Fruit fly (Drosophila melanogaster) whole organism, embryonic: ENCODE data around the gene Oscillin.
A peak's percentile ranks its signal among the peaks of the same experiment; 100 is the strongest.

ENCODE experiments used
- Antp ChIP-seq: fragments of 200-800 bp; sonication (Bioruptor generic); optimal IDR thresholded peaks from 3 replicates; lab custom pipeline; 2016; ENCODE audit warnings: missing biosample characterization, missing genetic modification characterization
- B-H1 ChIP-seq: fragments of 200-800 bp; sonication (Bioruptor generic); IDR thresholded peaks from 3 replicates; pipeline ENCODE4 v1.3.6; 2022; ENCODE audit warnings: missing biosample characterization, missing genetic modification characterization
- Bdp1 ChIP-seq: fragments of 200-800 bp; sonication (Bioruptor generic); optimal IDR thresholded peaks from 3 replicates; lab custom pipeline; 2016; ENCODE audit warnings: missing biosample characterization, missing genetic modification characterization
- CG10321 ChIP-seq: fragments of 200-800 bp; sonication (Bioruptor generic); IDR thresholded peaks from 2 replicates; pipeline ENCODE4 v1.3.6; 2022; ENCODE audit warnings: missing biosample characterization, missing genetic modification characterization
- CG12744 ChIP-seq: fragments of 200-800 bp; sonication (Bioruptor generic); optimal IDR thresholded peaks from 2 replicates; lab custom pipeline; 2016; ENCODE audit warnings: missing biosample characterization, missing genetic modification characterization
- CG13424 ChIP-seq: fragments of 200-800 bp; sonication (Bioruptor generic); optimal IDR thresholded peaks from 2 replicates; lab custom pipeline; 2019; ENCODE audit warnings: missing biosample characterization, mild to moderate bottlenecking, missing genetic modification characterization, moderate library complexity
- CG14014 ChIP-seq: fragments of 200-800 bp; sonication (Bioruptor generic); IDR thresholded peaks from 2 replicates; pipeline ENCODE4 v1.3.6; 2022; ENCODE audit warnings: missing biosample characterization, missing genetic modification characterization
- CG14050 ChIP-seq: fragments of 200-800 bp; sonication (Bioruptor generic); IDR thresholded peaks from 3 replicates; pipeline ENCODE4 v1.3.6; 2022; ENCODE audit warnings: missing biosample characterization, missing genetic modification characterization
- CG15073 ChIP-seq: fragments of 200-800 bp; sonication (Bioruptor generic); optimal IDR thresholded peaks from 2 replicates; lab custom pipeline; 2016; ENCODE audit warnings: missing biosample characterization, missing genetic modification characterization
- CG1647 ChIP-seq: fragments of 200-800 bp; sonication (Bioruptor generic); optimal IDR thresholded peaks from 3 replicates; lab custom pipeline; 2016; ENCODE audit warnings: missing biosample characterization, missing genetic modification characterization
- CG17829 ChIP-seq: fragments of 200-800 bp; optimal IDR thresholded peaks from 2 replicates; lab custom pipeline; 2019; ENCODE audit warnings: missing biosample characterization, mild to moderate bottlenecking, missing genetic modification characterization, moderate library complexity
- CG17912 ChIP-seq: fragments of 200-800 bp; sonication (Bioruptor generic); optimal IDR thresholded peaks from 2 replicates; lab custom pipeline; 2018; ENCODE audit warnings: missing biosample characterization, mild to moderate bottlenecking, missing genetic modification characterization
- CG30020 ChIP-seq: fragments of 200-800 bp; optimal IDR thresholded peaks from 2 replicates; lab custom pipeline; 2019; ENCODE audit warnings: missing biosample characterization, mild to moderate bottlenecking, missing genetic modification characterization, moderate library complexity
- CG30431 ChIP-seq: fragments of 200-800 bp; sonication (Bioruptor generic); optimal IDR thresholded peaks from 2 replicates; lab custom pipeline; 2017; ENCODE audit warnings: missing biosample characterization, missing genetic modification characterization
- CG3407 ChIP-seq: fragments of 200-800 bp; sonication (Bioruptor generic); optimal IDR thresholded peaks from 2 replicates; lab custom pipeline; 2018; ENCODE audit warnings: missing biosample characterization, mild to moderate bottlenecking, missing genetic modification characterization
- CG34376 ChIP-seq: fragments of 200-800 bp; sonication (Bioruptor generic); optimal IDR thresholded peaks from 2 replicates; lab custom pipeline; 2018; ENCODE audit warnings: missing biosample characterization, mild to moderate bottlenecking, missing genetic modification characterization
- CG4424 ChIP-seq: fragments of 200-800 bp; sonication (Bioruptor generic); optimal IDR thresholded peaks from 3 replicates; lab custom pipeline; 2016; ENCODE audit warnings: missing biosample characterization, missing genetic modification characterization
- CG6654 ChIP-seq: fragments of 200-800 bp; sonication (Bioruptor generic); optimal IDR thresholded peaks from 2 replicates; lab custom pipeline; 2017; ENCODE audit warnings: missing biosample characterization, mild to moderate bottlenecking, missing genetic modification characterization
- CG7839 ChIP-seq: fragments of 200-800 bp; sonication (Bioruptor generic); optimal IDR thresholded peaks from 3 replicates; lab custom pipeline; 2018; ENCODE audit warnings: missing biosample characterization, mild to moderate bottlenecking, missing genetic modification characterization, moderate library complexity
- CG7963 ChIP-seq: fragments of 200-800 bp; sonication (Bioruptor generic); IDR thresholded peaks from 3 replicates; pipeline ENCODE4 v1.3.6; 2022; ENCODE audit warnings: missing biosample characterization, missing genetic modification characterization; ENCODE audit not compliant: partially characterized antibody
- CG7987 ChIP-seq: fragments of 200-800 bp; sonication (Bioruptor generic); optimal IDR thresholded peaks from 2 replicates; lab custom pipeline; 2018; ENCODE audit warnings: missing biosample characterization, mild to moderate bottlenecking, missing genetic modification characterization, moderate library complexity
- CG9797 ChIP-seq: fragments of 200-800 bp; sonication (Bioruptor generic); optimal IDR thresholded peaks from 3 replicates; lab custom pipeline; 2018; ENCODE audit warnings: missing biosample characterization, mild to moderate bottlenecking, missing genetic modification characterization
- CTCF ChIP-seq: fragments of 200-800 bp; sonication (Bioruptor generic); optimal IDR thresholded peaks from 2 replicates; lab custom pipeline; 2017; ENCODE audit warnings: missing biosample characterization, mild to moderate bottlenecking, missing genetic modification characterization, moderate library complexity
- Fer3 ChIP-seq: fragments of 200-800 bp; sonication (Bioruptor generic); optimal IDR thresholded peaks from 2 replicates; lab custom pipeline; 2018; ENCODE audit warnings: missing biosample characterization, mild to moderate bottlenecking, missing genetic modification characterization, moderate library complexity
- HmgZ ChIP-seq: fragments of 200-800 bp; sonication (Bioruptor generic); optimal IDR thresholded peaks from 2 replicates; lab custom pipeline; 2018; ENCODE audit warnings: missing biosample characterization, mild to moderate bottlenecking, missing genetic modification characterization
- Meics ChIP-seq: fragments of 200-800 bp; sonication (Bioruptor generic); optimal IDR thresholded peaks from 2 replicates; lab custom pipeline; 2017; ENCODE audit warnings: missing biosample characterization, mild to moderate bottlenecking, missing genetic modification characterization
- NFAT ChIP-seq: fragments of 200-800 bp; sonication (Bioruptor generic); IDR thresholded peaks from 2 replicates; pipeline ENCODE4 v1.3.6; 2022; ENCODE audit warnings: missing biosample characterization, missing genetic modification characterization
- Neu2 ChIP-seq: fragments of 200-800 bp; sonication (Bioruptor generic); optimal IDR thresholded peaks from 3 replicates; lab custom pipeline; 2016; ENCODE audit warnings: missing biosample characterization, missing genetic modification characterization, borderline replicate concordance
- Scr ChIP-seq: fragments of 200-800 bp; sonication (Bioruptor generic); IDR thresholded peaks from 2 replicates; pipeline ENCODE4 v1.3.6; 2022; ENCODE audit warnings: missing biosample characterization, missing genetic modification characterization; ENCODE audit not compliant: partially characterized antibody
- Spps ChIP-seq: fragments of 200-800 bp; sonication (Bioruptor generic); optimal IDR thresholded peaks from 2 replicates; lab custom pipeline; 2018; ENCODE audit warnings: missing biosample characterization, mild to moderate bottlenecking, missing genetic modification characterization
- Sry-δ ChIP-seq: fragments of 200-800 bp; sonication (Bioruptor generic); optimal IDR thresholded peaks from 2 replicates; lab custom pipeline; 2016; ENCODE audit warnings: missing biosample characterization, missing genetic modification characterization
- Ssrp ChIP-seq: fragments of 200-800 bp; sonication (Bioruptor generic); optimal IDR thresholded peaks from 2 replicates; lab custom pipeline; 2018; ENCODE audit warnings: missing biosample characterization, mild to moderate bottlenecking, missing genetic modification characterization, moderate library complexity
- TFAM ChIP-seq: fragments of 200-800 bp; sonication (Bioruptor generic); optimal IDR thresholded peaks from 2 replicates; lab custom pipeline; 2017; ENCODE audit warnings: missing biosample characterization, missing genetic modification characterization, inconsistent platforms
- Xbp1 ChIP-seq: fragments of 200-800 bp; sonication (Bioruptor generic); optimal IDR thresholded peaks from 3 replicates; lab custom pipeline; 2016; ENCODE audit warnings: missing biosample characterization, mild to moderate bottlenecking, missing genetic modification characterization
- bcd ChIP-seq: fragments of 200-800 bp; sonication (Bioruptor generic); optimal IDR thresholded peaks from 2 replicates; lab custom pipeline; 2017; ENCODE audit warnings: missing biosample characterization, mild to moderate bottlenecking, missing genetic modification characterization
- bsh ChIP-seq, 2 experiments: fragments of 200-800 bp; sonication (Bioruptor generic); optimal IDR thresholded peaks; 2 replicates each; lab custom pipeline; 2017 to 2018; ENCODE audit warnings: mild to moderate bottlenecking in 2 of 2, missing biosample characterization in 2 of 2, missing genetic modification characterization in 2 of 2, moderate library complexity in 1 of 2
- btn ChIP-seq: fragments of 200-800 bp; sonication (Bioruptor generic); optimal IDR thresholded peaks from 2 replicates; lab custom pipeline; 2016; ENCODE audit warnings: missing biosample characterization, missing genetic modification characterization
- cato ChIP-seq: fragments of 200-800 bp; sonication (Bioruptor generic); optimal IDR thresholded peaks from 2 replicates; lab custom pipeline; 2016; ENCODE audit warnings: missing biosample characterization, missing genetic modification characterization, borderline replicate concordance
- caup ChIP-seq: fragments of 200-800 bp; sonication (Bioruptor generic); optimal IDR thresholded peaks from 3 replicates; lab custom pipeline; 2017; ENCODE audit warnings: missing biosample characterization, mild to moderate bottlenecking, missing genetic modification characterization, moderate library complexity; ENCODE audit not compliant: severe bottlenecking
- dan ChIP-seq: fragments of 200-800 bp; sonication (Bioruptor generic); IDR thresholded peaks from 2 replicates; pipeline ENCODE4 v1.3.6; 2022; ENCODE audit warnings: missing biosample characterization, missing genetic modification characterization
- eyg ChIP-seq: fragments of 200-800 bp; sonication (Bioruptor generic); optimal IDR thresholded peaks from 3 replicates; lab custom pipeline; 2016; ENCODE audit warnings: missing biosample characterization, missing genetic modification characterization
- ftz-f1 ChIP-seq: fragments of 200-800 bp; sonication (Bioruptor generic); optimal IDR thresholded peaks from 2 replicates; lab custom pipeline; 2016; ENCODE audit warnings: missing biosample characterization, missing genetic modification characterization
- gsb ChIP-seq: fragments of 200-800 bp; sonication (Bioruptor generic); IDR thresholded peaks from 2 replicates; pipeline ENCODE4 v1.3.6; 2022; ENCODE audit warnings: missing biosample characterization, missing genetic modification characterization
- lbe ChIP-seq: fragments of 200-800 bp; sonication (Bioruptor generic); optimal IDR thresholded peaks from 2 replicates; lab custom pipeline; 2016; ENCODE audit warnings: missing biosample characterization, mild to moderate bottlenecking, missing genetic modification characterization
- lilli ChIP-seq: fragments of 200-800 bp; sonication (Bioruptor generic); optimal IDR thresholded peaks from 3 replicates; lab custom pipeline; 2016; ENCODE audit warnings: missing biosample characterization, missing genetic modification characterization
- nau ChIP-seq: fragments of 200-800 bp; sonication (Bioruptor generic); optimal IDR thresholded peaks from 3 replicates; lab custom pipeline; 2017; ENCODE audit warnings: missing biosample characterization, mild to moderate bottlenecking, missing genetic modification characterization, missing genetic modification reagents
- nerfin-1 ChIP-seq: fragments of 200-800 bp; sonication (Bioruptor generic); optimal IDR thresholded peaks from 3 replicates; lab custom pipeline; 2019; ENCODE audit warnings: missing biosample characterization, mild to moderate bottlenecking, missing genetic modification characterization, moderate library complexity
- nom ChIP-seq: fragments of 200-800 bp; sonication (Bioruptor generic); optimal IDR thresholded peaks from 2 replicates; lab custom pipeline; 2017; ENCODE audit warnings: missing biosample characterization, missing genetic modification characterization, mild to moderate bottlenecking, moderate library complexity, missing genetic modification reagents
- sd ChIP-seq: fragments of 200-800 bp; sonication (Bioruptor generic); optimal IDR thresholded peaks from 3 replicates; lab custom pipeline; 2018; ENCODE audit warnings: missing biosample characterization, mild to moderate bottlenecking, missing genetic modification characterization, moderate library complexity
- slp2 ChIP-seq: fragments of 200-800 bp; sonication (Bioruptor generic); optimal IDR thresholded peaks from 2 replicates; lab custom pipeline; 2016; ENCODE audit warnings: missing biosample characterization, missing genetic modification characterization
- tup ChIP-seq: fragments of 200-800 bp; sonication (Bioruptor generic); optimal IDR thresholded peaks from 2 replicates; lab custom pipeline; 2016; ENCODE audit warnings: missing biosample characterization, mild to moderate bottlenecking, missing genetic modification characterization, moderate library complexity
- twi ChIP-seq: fragments of 200-800 bp; optimal IDR thresholded peaks from 2 replicates; lab custom pipeline; 2019; ENCODE audit warnings: missing biosample characterization, mild to moderate bottlenecking, missing genetic modification characterization, moderate library complexity

Gene Oscillin

dm6 chr2L:5532061-5532460 lies 14.8 kb upstream of the Oscillin start, which contains the start of gene Coq6 (continued):
- TF ChIP-seq Scr (GFP tag; lab: Robert Waterston, UW) (peak; percentile 58), CG13424 (tag; lab: Kevin White, UChicago) (no peak), Neu2 (GFP tag; lab: Kevin White, UChicago) (no peak), sd (tag; lab: Kevin White, UChicago) (no peak), dan (GFP tag; lab: Robert Waterston, UW) (no peak), CG6654 (no peak), Bdp1 (no peak), CG4424 (no peak), CG3407 (GFP tag; lab: Kevin White, UChicago) (no peak), Spps (tag; lab: Kevin White, UChicago) (no peak), CG14050 (no peak), Fer3 (no peak), CG7987 (GFP tag; lab: Kevin White, UChicago) (no peak), CG30431 (no peak), bcd (GFP tag; lab: Kevin White, UChicago) (no peak), nom (GFP tag; lab: Kevin White, UChicago) (no peak), CG15073 (GFP tag; lab: Kevin White, UChicago) (no peak), caup (GFP tag; lab: Kevin White, UChicago) (no peak), gsb (GFP tag; lab: Robert Waterston, UW) (no peak), Ssrp (tag; lab: Kevin White, UChicago) (no peak), CG30020 (tag; lab: Kevin White, UChicago) (no peak), Xbp1 (GFP tag; lab: Kevin White, UChicago) (no peak), TFAM (no peak), ftz-f1 (no peak), cato (GFP tag; lab: Kevin White, UChicago) (no peak), lilli (no peak), Antp (GFP tag; lab: Kevin White, UChicago) (no peak), CG17829 (no peak), CG14014 (GFP tag; lab: Robert Waterston, UW) (no peak), CG17912 (GFP tag; lab: Kevin White, UChicago) (no peak), CG12744 (GFP tag; lab: Kevin White, UChicago) (no peak), HmgZ (no peak), lbe (GFP tag; lab: Kevin White, UChicago) (no peak), eyg (GFP tag; lab: Kevin White, UChicago) (no peak), Meics (GFP tag; lab: Kevin White, UChicago) (no peak), btn (GFP tag; lab: Kevin White, UChicago) (no peak), NFAT (GFP tag; lab: Robert Waterston, UW) (no peak; the same call in 1 of the 2 replicates), Sry-δ (GFP tag; lab: Kevin White, UChicago) (peak; percentile 78), CG7963 (GFP tag; lab: Robert Waterston, UW) (peak; percentile 49; the same call in 1 of the 3 replicates), CG1647 (GFP tag; lab: Kevin White, UChicago) (no peak), twi (no peak), CG7839 (tag; lab: Kevin White, UChicago) (no peak), nerfin-1 (peak; percentile 79), tup (GFP tag; lab: Kevin White, UChicago) (no peak), B-H1 (GFP tag; lab: Robert Waterston, UW) (no peak), nau (no peak), CG9797 (no peak), bsh (GFP tag; optimal IDR thresholded peaks at IDR 0.05; lab: Kevin White, UChicago) (no peak), CTCF (GFP tag; lab: Kevin White, UChicago) (no peak), CG10321 (GFP tag; lab: Robert Waterston, UW) (no peak), CG34376 (GFP tag; lab: Kevin White, UChicago) (no peak), slp2 (no peak)
